Fruit fly (Drosophila melanogaster): ENCODE results near the gene CG4098.

The CG4098 gene

DNA sequence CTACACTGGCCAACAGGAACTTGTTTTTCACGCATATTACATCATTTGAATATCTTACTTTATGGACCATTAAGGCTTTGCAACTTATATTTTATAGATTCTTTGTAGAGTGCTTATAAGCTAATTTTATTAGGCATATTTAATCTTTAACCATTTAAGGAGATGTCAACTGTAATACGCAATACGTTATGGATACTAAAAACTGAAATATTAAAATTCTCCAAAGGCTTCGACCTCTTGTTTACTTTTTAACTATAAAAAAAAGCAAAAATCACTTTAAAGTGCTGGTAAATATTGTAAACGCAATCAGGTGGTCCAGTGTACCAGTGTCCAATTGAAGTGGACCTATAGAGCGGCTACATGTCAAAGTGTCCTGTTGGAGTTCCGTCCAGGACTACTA, 47.9 kb upstream of the CG4098 start (continued):
- TF ChIP-seq CG43689 (GFP tag; IDR thresholded peaks at IDR 0.05) (no peak), exex (tag; optimal IDR thresholded peaks at IDR 0.05) (peak; percentile 9), scrt (GFP tag; optimal IDR thresholded peaks at IDR 0.05) (peak; percentile 11), CG6765 (GFP tag; optimal IDR thresholded peaks at IDR 0.05) (peak; percentile 17), Drgx (GFP tag; IDR thresholded peaks at IDR 0.05) (peak; percentile 48; the same call in 1 of the 2 replicates), slbo (GFP tag; IDR thresholded peaks at IDR 0.05) (peak; percentile 39), Antp (GFP tag; optimal IDR thresholded peaks at IDR 0.05) (no peak), CG17568 (GFP tag; optimal IDR thresholded peaks at IDR 0.05) (no peak), seq (GFP tag; IDR thresholded peaks at IDR 0.05) (peak; percentile 54; the same call in 1 of the 2 replicates), CG8765 (GFP tag; IDR thresholded peaks at IDR 0.05) (no peak), CG1233 (GFP tag; optimal IDR thresholded peaks at IDR 0.05) (peak; percentile 34), Med (GFP tag) (peak; percentile 82), CG17361 (GFP tag; IDR thresholded peaks at IDR 0.05) (peak; percentile 53; the same call in 2 of the 3 replicates), MESR4 (GFP tag; optimal IDR thresholded peaks at IDR 0.05) (no peak), Vsx1 (GFP tag; optimal IDR thresholded peaks at IDR 0.05) (no peak), abd-A (tag; optimal IDR thresholded peaks at IDR 0.05) (no peak), disco-r (GFP tag; optimal IDR thresholded peaks at IDR 0.05) (no peak), Elba2 (GFP tag; optimal IDR thresholded peaks at IDR 0.05) (no peak), odd (GFP tag; optimal IDR thresholded peaks at IDR 0.05) (peak; percentile 18), mld (GFP tag; IDR thresholded peaks at IDR 0.05; ENCODE audit: partially characterized antibody) (no peak), Dp (GFP tag; optimal IDR thresholded peaks at IDR 0.05) (no peak), unpg (GFP tag; optimal IDR thresholded peaks at IDR 0.05) (peak; percentile 21), lilli (GFP tag; optimal IDR thresholded peaks at IDR 0.05) (peak; percentile 30), CG10543 (GFP tag; optimal IDR thresholded peaks at IDR 0.05) (peak; percentile 30), Nf-YB (GFP tag; optimal IDR thresholded peaks at IDR 0.05) (no peak), CG11723 (GFP tag; optimal IDR thresholded peaks at IDR 0.05) (no peak), CG17385 (GFP tag; optimal IDR thresholded peaks at IDR 0.05) (peak; percentile 3), bcd (GFP tag; optimal IDR thresholded peaks at IDR 0.05) (peak; percentile 46), CG11456 (GFP tag; IDR thresholded peaks at IDR 0.05) (no peak), Taf1 (GFP tag; IDR thresholded peaks at IDR 0.05) (no peak), CG6813 (GFP tag; optimal IDR thresholded peaks at IDR 0.05) (no peak), bsh (GFP tag; optimal IDR thresholded peaks at IDR 0.05) (peak in 1 of 2 experiments; percentile 2), Hmr (GFP tag; optimal IDR thresholded peaks at IDR 0.05) (peak; percentile 39), CG8281 (tag; optimal IDR thresholded peaks at IDR 0.05) (no peak), ind (GFP tag; optimal IDR thresholded peaks at IDR 0.05) (peak; percentile 12), CG13123 (GFP tag; optimal IDR thresholded peaks at IDR 0.05) (no peak), CG14050 (GFP tag; IDR thresholded peaks at IDR 0.05) (no peak), CG15601 (tag; optimal IDR thresholded peaks at IDR 0.05) (no peak), CG13894 (tag; optimal IDR thresholded peaks at IDR 0.05) (peak; percentile 16), CG10147 (GFP tag; optimal IDR thresholded peaks at IDR 0.05) (peak; percentile 47), slp2 (GFP tag; optimal IDR thresholded peaks at IDR 0.05) (no peak), Fer1 (GFP tag; optimal IDR thresholded peaks at IDR 0.05) (peak; percentile 48), CG18476 (GFP tag; optimal IDR thresholded peaks at IDR 0.05) (peak; percentile 25), lmd (GFP tag; IDR thresholded peaks at IDR 0.05) (peak; percentile 46; the same call in 1 of the 2 replicates), nmo (GFP tag; optimal IDR thresholded peaks at IDR 0.05) (peak; percentile 12), CG2712 (tag; optimal IDR thresholded peaks at IDR 0.05) (peak; percentile 43), wor (GFP tag; IDR thresholded peaks at IDR 0.05) (no peak), GATAe (GFP tag; conservative IDR thresholded peaks at IDR 0.05) (no peak), Sox102F (GFP tag; optimal IDR thresholded peaks at IDR 0.05) (peak; percentile 60), CG15514 (GFP tag; optimal IDR thresholded peaks at IDR 0.05) (peak; percentile 28)
